Fruit fly (Drosophila melanogaster) S2 (cell line): Measurements from ENCODE around the gene Dlip1.

ENCODE experiments used
- CG8478 ChIP-seq: fragments of >200 bp; optimal IDR thresholded peaks from 2 replicates; lab custom pipeline; 2018
- CTCF ChIP-seq, 2 experiments: fragments of >200 bp; optimal IDR thresholded peaks; 2 replicates each; lab custom pipeline; 2018

DNA sequence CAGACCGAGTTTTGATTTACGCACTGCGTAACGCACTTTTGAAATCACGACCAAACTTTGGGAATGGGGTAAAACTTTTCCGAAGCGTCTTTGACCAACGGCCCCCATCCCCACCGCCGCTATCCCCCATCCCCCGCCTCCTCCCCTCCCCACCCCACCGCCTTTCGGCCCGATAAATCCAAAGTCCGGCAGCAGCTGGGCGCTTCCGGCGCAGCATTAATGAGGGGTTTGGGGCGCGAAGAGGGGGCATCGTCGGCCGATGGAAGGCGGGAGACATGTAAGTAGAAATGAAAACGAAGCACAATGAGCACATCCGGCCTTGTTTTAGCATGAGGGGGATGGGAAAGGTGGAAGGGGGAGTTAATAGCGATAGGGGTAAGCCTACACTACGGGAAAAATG lies 19.3 kb upstream of the Dlip1 start:
- TF ChIP-seq CTCF (optimal IDR thresholded peaks at IDR 0.05; lab: Kevin White, UChicago), result no peak
- no peak for TF ChIP-seq CG8478 (lab: Kevin White, UChicago)
